Fruit fly (Drosophila melanogaster): ENCODE data around the gene CG8360.

CG8360 gene

DNA sequence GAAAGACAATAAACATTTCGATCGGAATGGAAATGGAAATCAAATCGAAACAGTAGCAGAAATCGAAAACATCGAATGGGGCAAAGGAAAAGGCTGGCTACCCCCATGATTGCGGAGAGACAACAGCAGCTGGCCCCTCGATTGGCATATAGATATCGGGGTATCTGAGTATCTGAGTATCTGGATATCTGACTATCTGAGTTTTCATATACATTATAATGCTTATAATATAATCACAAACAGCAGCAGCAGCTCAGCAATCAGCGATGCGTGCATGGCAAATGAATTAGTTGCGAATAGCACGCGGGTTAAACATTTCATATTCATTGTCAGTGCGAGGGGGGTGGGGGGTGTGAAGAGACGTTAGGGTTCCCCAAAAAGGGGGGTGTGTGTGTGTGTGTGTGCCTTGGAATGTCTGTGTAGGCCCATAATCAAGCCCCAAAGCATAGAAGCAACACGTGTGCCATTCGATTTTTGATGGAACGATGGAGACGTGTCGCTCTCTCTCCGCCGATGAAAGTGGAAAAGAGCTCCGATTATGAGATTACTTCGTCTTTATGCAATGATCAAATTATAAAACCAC lies 42.1 kb upstream of the CG8360 start:
- TF ChIP-seq EcR (GFP tag; optimal IDR thresholded peaks at IDR 0.05) (no peak), CG8301 (tag; optimal IDR thresholded peaks at IDR 0.05) (no peak), Pif1A (GFP tag; optimal IDR thresholded peaks at IDR 0.05) (no peak), Pif1B (GFP tag; optimal IDR thresholded peaks at IDR 0.05) (no peak), CG34367 (tag; optimal IDR thresholded peaks at IDR 0.05) (no peak), D1 (tag; optimal IDR thresholded peaks at IDR 0.05) (no peak), fd96Ca (GFP tag; IDR thresholded peaks at IDR 0.05) (no peak), CG9948 (tag; optimal IDR thresholded peaks at IDR 0.05) (no peak), gl (tag; optimal IDR thresholded peaks at IDR 0.05) (no peak), Ets98B (GFP tag; IDR thresholded peaks at IDR 0.05) (no peak), CG8159 (tag; optimal IDR thresholded peaks at IDR 0.05) (no peak), CG17806 (tag; optimal IDR thresholded peaks at IDR 0.05) (no peak), CG13204 (GFP tag; optimal IDR thresholded peaks at IDR 0.05) (no peak)

DNA sequence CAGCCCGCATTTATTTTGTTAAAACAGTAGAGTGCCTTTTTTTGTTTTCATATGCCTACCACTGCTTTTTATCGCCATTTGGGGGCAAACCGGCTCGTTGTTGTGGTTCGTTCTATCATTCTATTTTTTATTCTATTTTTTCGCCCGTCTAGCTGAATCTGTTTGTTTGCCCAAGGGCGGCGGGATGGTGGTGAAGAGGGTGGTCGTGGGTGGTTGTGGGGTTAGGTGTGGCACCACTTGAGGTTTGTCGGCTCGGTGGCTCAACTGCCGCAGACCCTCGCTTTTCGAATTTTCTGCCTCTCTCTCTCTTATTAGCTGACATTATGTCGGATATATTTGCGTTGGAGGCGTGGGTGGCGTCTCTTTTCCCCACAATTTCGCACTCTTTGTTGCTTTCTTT lies 41.2 kb upstream of the CG8360 start:
- TF ChIP-seq Pif1A (GFP tag; optimal IDR thresholded peaks at IDR 0.05) = no peak
- no peak for TF ChIP-seq fd96Ca (GFP tag; IDR thresholded peaks at IDR 0.05)
- 0 out of 2 replicates have a peak, but pooled peaks have one; percentile 46 for TF ChIP-seq CG32121 (GFP tag; IDR thresholded peaks at IDR 0.05)
- no peak for TF ChIP-seq gl (tag; optimal IDR thresholded peaks at IDR 0.05)
- no peak for TF ChIP-seq CG17806 (tag; optimal IDR thresholded peaks at IDR 0.05)
- no peak for TF ChIP-seq CG8301 (tag; optimal IDR thresholded peaks at IDR 0.05)
- no peak for TF ChIP-seq CG8159 (tag; optimal IDR thresholded peaks at IDR 0.05)

DNA sequence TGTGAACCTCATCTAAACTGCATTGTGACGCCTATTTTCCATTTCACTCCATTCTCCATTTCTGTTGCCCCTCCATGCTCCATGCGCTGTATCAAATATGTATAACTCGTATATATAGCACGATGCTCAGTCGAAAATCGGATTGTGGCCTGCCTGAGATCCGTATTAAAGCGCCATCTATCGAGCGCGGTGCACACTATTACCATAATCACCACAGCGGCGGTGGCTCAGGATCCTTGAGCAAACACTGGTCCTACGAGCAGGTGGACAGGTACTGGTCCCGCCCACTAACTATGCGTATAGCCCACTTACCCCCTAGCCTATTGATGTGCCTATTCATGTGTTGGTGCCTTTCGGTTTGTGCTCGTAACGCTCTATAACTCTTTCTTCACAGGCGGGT lies 27.8 kb upstream of the CG8360 start:
- TF ChIP-seq CG15710 (tag; optimal IDR thresholded peaks at IDR 0.05) (no peak), CG32121 (GFP tag; IDR thresholded peaks at IDR 0.05) (no peak), CG8301 (tag; optimal IDR thresholded peaks at IDR 0.05) (no peak), CG10348 (GFP tag; IDR thresholded peaks at IDR 0.05) (no peak), Pif1A (GFP tag; optimal IDR thresholded peaks at IDR 0.05) (no peak), fd96Ca (GFP tag; IDR thresholded peaks at IDR 0.05) (no peak), CG8159 (tag; optimal IDR thresholded peaks at IDR 0.05) (no peak), gl (tag; optimal IDR thresholded peaks at IDR 0.05) (no peak), CG13204 (GFP tag; optimal IDR thresholded peaks at IDR 0.05) (no peak), D1 (tag; optimal IDR thresholded peaks at IDR 0.05) (no peak), CG17806 (tag; optimal IDR thresholded peaks at IDR 0.05) (no peak), rn (GFP tag; IDR thresholded peaks at IDR 0.05) (no peak), Snoo (tag; optimal IDR thresholded peaks at IDR 0.05) (no peak), CG34367 (tag; optimal IDR thresholded peaks at IDR 0.05) (no peak), CG4496 (GFP tag; IDR thresholded peaks at IDR 0.05) (no peak), Ets98B (GFP tag; IDR thresholded peaks at IDR 0.05) (no peak), EcR (GFP tag; optimal IDR thresholded peaks at IDR 0.05) (no peak)

DNA sequence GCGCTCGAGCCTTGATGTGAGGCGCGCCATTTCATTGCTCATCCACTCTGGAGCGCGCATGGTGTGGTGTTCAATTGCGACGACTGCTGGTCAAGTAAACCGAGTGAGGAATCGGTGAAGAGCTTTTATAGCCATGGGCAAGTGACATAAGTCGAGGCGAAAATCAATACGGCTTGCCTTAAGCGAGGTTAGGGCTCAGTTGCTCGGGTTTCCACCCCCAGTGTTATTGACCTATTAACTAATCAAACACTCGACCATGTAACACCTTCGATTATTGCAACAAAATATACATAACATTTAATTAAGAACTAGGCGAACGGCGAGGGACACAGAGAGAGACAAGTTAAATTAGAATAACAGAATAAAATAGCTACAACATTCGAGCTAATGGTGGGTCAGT lies 22.1 kb upstream of the CG8360 start, which contains the start of gene CG34134:
Gene CG34134, minus strand, starts transcription at position 101 of the 400 bp plus-strand sequence.
- TF ChIP-seq D1 (tag; optimal IDR thresholded peaks at IDR 0.05) (no peak), Ets98B (GFP tag; IDR thresholded peaks at IDR 0.05) (no peak), gl (tag; optimal IDR thresholded peaks at IDR 0.05) (no peak), CG17806 (tag; optimal IDR thresholded peaks at IDR 0.05) (no peak), CG8301 (tag; optimal IDR thresholded peaks at IDR 0.05) (no peak), CG10348 (GFP tag; IDR thresholded peaks at IDR 0.05) (no peak), CG13204 (GFP tag; optimal IDR thresholded peaks at IDR 0.05) (no peak)

DNA sequence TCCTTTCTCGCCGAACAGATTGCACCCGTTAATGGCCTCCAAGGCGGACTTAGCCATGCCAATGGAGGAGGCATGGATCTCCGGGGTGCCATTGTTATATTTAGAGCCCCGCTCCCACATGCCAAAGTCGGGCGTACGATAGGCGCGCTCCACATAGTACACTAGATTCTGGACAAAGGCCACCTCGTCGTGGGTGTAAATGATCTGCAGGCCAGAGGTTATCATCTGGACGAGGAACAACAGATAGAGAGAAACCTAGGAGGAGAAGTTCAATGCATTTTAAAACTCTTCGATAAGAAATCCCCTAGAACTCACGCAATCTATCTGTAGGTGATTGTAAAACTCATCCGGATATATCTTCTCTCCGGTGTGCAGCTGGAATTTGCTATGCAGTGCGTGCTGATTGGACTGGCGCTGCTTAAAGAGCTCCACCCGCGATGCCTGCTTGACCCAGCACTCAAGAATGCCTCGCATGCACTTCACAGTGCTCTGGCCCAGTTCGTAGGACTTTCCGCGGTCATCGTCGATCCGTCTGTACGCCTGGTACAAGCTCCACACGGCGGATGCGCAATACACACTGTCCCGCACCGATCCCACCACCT lies 16.9 kb upstream of the CG8360 start:
- no peak for TF ChIP-seq CG8301 (tag; optimal IDR thresholded peaks at IDR 0.05)
- TF ChIP-seq CG13204 (GFP tag; optimal IDR thresholded peaks at IDR 0.05) = no peak
- TF ChIP-seq CG8159 (tag; optimal IDR thresholded peaks at IDR 0.05) = no peak
- TF ChIP-seq Pif1A (GFP tag; optimal IDR thresholded peaks at IDR 0.05) = no peak
- no peak for TF ChIP-seq EcR (GFP tag; optimal IDR thresholded peaks at IDR 0.05)
- TF ChIP-seq CG10348 (GFP tag; IDR thresholded peaks at IDR 0.05) = no peak

DNA sequence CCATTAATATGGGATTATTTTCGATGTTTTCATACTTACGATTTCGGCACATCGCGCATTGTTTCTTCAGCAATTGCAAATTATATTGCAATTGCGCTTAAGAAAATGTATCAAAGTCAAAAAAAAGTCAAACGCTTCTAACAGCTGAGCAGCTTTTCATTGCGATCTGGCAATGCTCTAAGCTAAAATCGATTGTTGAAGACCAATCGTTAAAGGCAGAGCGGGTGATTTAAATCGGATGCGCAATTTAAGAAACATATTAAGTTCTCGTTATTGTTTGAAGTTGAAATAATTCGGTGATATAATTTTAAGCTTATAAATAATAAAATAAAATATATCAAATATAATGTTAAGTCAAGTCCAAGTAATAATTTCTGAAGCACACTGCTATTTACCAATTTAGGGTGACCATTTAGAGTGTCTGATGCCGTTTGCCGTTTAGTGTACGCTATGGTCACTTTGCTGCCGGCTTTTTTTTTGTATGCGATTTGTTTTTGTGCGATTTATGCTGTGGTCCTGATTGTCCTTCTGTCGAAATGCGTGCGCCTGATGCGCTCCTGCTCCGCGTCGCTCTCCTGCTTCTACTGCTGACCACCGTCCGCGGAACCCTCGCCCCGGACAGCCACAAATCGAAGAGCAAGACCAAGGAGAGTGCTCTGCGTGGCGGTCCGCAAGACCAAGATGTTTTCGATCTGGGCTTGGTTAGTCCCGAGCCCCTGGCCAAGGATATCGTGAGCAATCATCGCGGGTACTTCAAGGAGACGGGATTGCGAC lies 15.8 kb upstream of the CG8360 start, which contains the start of the genes CG8475 and CG8460:
Gene CG8475, minus strand, starts transcription at position 162 of the 774 bp plus-strand sequence.
Gene CG8460, plus strand, starts transcription at position 437 of the 774 bp plus-strand sequence.
- TF ChIP-seq CG17806 (tag; optimal IDR thresholded peaks at IDR 0.05) = no peak
- TF ChIP-seq fd96Ca (GFP tag; IDR thresholded peaks at IDR 0.05) = no peak
- TF ChIP-seq Pif1B (GFP tag; optimal IDR thresholded peaks at IDR 0.05) = no peak
- TF ChIP-seq CG12605 (GFP tag; IDR thresholded peaks at IDR 0.05) = no peak
- no peak for TF ChIP-seq CG15710 (tag; optimal IDR thresholded peaks at IDR 0.05)
- TF ChIP-seq D1 (tag; optimal IDR thresholded peaks at IDR 0.05) = no peak
- TF ChIP-seq gl (tag; optimal IDR thresholded peaks at IDR 0.05) = no peak
- no peak for TF ChIP-seq CG34367 (tag; optimal IDR thresholded peaks at IDR 0.05)
